Fruit fly (Drosophila melanogaster) whole organism, embryonic: ENCODE results near the gene Hexo1.

ENCODE experiments used
- Aef1 ChIP-seq: fragments of 200-800 bp; sonication (Bioruptor generic); IDR thresholded peaks from 3 replicates; pipeline ENCODE4 v1.3.6; 2022; ENCODE audit warnings: missing biosample characterization, missing genetic modification characterization
- Asciz ChIP-seq: fragments of 200-800 bp; sonication (Bioruptor generic); optimal IDR thresholded peaks from 2 replicates; lab custom pipeline; 2017; ENCODE audit warnings: missing biosample characterization, mild to moderate bottlenecking, missing genetic modification characterization, missing genetic modification reagents
- Blimp-1 ChIP-seq: fragments of 200-800 bp; sonication (Bioruptor generic); optimal IDR thresholded peaks from 3 replicates; lab custom pipeline; 2018; ENCODE audit warnings: missing biosample characterization, missing genetic modification characterization, mild to moderate bottlenecking, moderate library complexity, missing genetic modification reagents
- CG10209 ChIP-seq: fragments of 200-800 bp; sonication (Bioruptor generic); optimal IDR thresholded peaks from 3 replicates; lab custom pipeline; 2017; ENCODE audit warnings: missing biosample characterization, mild to moderate bottlenecking, missing genetic modification characterization, missing genetic modification reagents
- CG10979 ChIP-seq: fragments of 200-800 bp; sonication (Bioruptor generic); optimal IDR thresholded peaks from 2 replicates; lab custom pipeline; 2018; ENCODE audit warnings: missing biosample characterization, mild to moderate bottlenecking, missing genetic modification characterization, moderate library complexity
- CG14050 ChIP-seq: fragments of 200-800 bp; sonication (Bioruptor generic); IDR thresholded peaks from 3 replicates; pipeline ENCODE4 v1.3.6; 2022; ENCODE audit warnings: missing biosample characterization, missing genetic modification characterization
- CG14710 ChIP-seq: fragments of 200-800 bp; sonication (Bioruptor generic); optimal IDR thresholded peaks from 3 replicates; lab custom pipeline; 2019; ENCODE audit warnings: missing biosample characterization, mild to moderate bottlenecking, missing genetic modification characterization, moderate library complexity
- CG14965 ChIP-seq: fragments of 200-800 bp; sonication (Bioruptor generic); optimal IDR thresholded peaks from 2 replicates; lab custom pipeline; 2016; ENCODE audit warnings: missing biosample characterization, missing genetic modification characterization, borderline replicate concordance
- CG15073 ChIP-seq: fragments of 200-800 bp; sonication (Bioruptor generic); optimal IDR thresholded peaks from 2 replicates; lab custom pipeline; 2016; ENCODE audit warnings: missing biosample characterization, missing genetic modification characterization
- CG1529 ChIP-seq: fragments of 200-800 bp; sonication (Bioruptor generic); optimal IDR thresholded peaks from 3 replicates; lab custom pipeline; 2018; ENCODE audit warnings: missing biosample characterization, missing genetic modification characterization
- CG17385 ChIP-seq: fragments of 200-800 bp; sonication (Bioruptor generic); optimal IDR thresholded peaks from 3 replicates; lab custom pipeline; 2018; ENCODE audit warnings: missing biosample characterization, mild to moderate bottlenecking, missing genetic modification characterization
- CG17829 ChIP-seq: fragments of 200-800 bp; optimal IDR thresholded peaks from 2 replicates; lab custom pipeline; 2019; ENCODE audit warnings: missing biosample characterization, mild to moderate bottlenecking, missing genetic modification characterization, moderate library complexity
- CG18011 ChIP-seq: fragments of 200-800 bp; sonication (Bioruptor generic); optimal IDR thresholded peaks from 2 replicates; lab custom pipeline; 2017; ENCODE audit warnings: missing biosample characterization, missing genetic modification characterization, mild to moderate bottlenecking, moderate library complexity, missing genotype
- CG18599 ChIP-seq: fragments of 200-800 bp; sonication (Bioruptor generic); optimal IDR thresholded peaks from 3 replicates; lab custom pipeline; 2017; ENCODE audit warnings: missing biosample characterization, missing genetic modification characterization, mild to moderate bottlenecking, moderate library complexity, missing genetic modification reagents
- CG2120 ChIP-seq: fragments of 200-800 bp; sonication (Bioruptor generic); optimal IDR thresholded peaks from 3 replicates; lab custom pipeline; 2016; ENCODE audit warnings: missing biosample characterization, missing genetic modification characterization
- CG2202 ChIP-seq: fragments of 200-800 bp; sonication (Bioruptor generic); optimal IDR thresholded peaks from 2 replicates; lab custom pipeline; 2018; ENCODE audit warnings: missing biosample characterization, mild to moderate bottlenecking, missing genetic modification characterization
- CG31224 ChIP-seq: fragments of 200-800 bp; sonication (Bioruptor generic); IDR thresholded peaks from 2 replicates; pipeline ENCODE4 v1.3.6; 2022; ENCODE audit warnings: missing biosample characterization, missing genetic modification characterization
- CG3163 ChIP-seq: fragments of 200-800 bp; sonication (Bioruptor generic); optimal IDR thresholded peaks from 3 replicates; lab custom pipeline; 2016; ENCODE audit warnings: missing biosample characterization, missing genetic modification characterization
- CG32772 ChIP-seq: fragments of 200-800 bp; sonication (Bioruptor generic); IDR thresholded peaks from 2 replicates; pipeline ENCODE4 v1.3.6; 2022; ENCODE audit warnings: missing biosample characterization, missing genetic modification characterization
- CG34376 ChIP-seq: fragments of 200-800 bp; sonication (Bioruptor generic); optimal IDR thresholded peaks from 2 replicates; lab custom pipeline; 2018; ENCODE audit warnings: missing biosample characterization, mild to moderate bottlenecking, missing genetic modification characterization
- CG4360 ChIP-seq: fragments of 200-800 bp; sonication (Bioruptor generic); IDR thresholded peaks from 2 replicates; pipeline ENCODE4 v1.3.6; 2022; ENCODE audit warnings: missing biosample characterization, missing genetic modification characterization
- CG4424 ChIP-seq: fragments of 200-800 bp; sonication (Bioruptor generic); optimal IDR thresholded peaks from 3 replicates; lab custom pipeline; 2016; ENCODE audit warnings: missing biosample characterization, missing genetic modification characterization
- CG4707 ChIP-seq: fragments of 200-800 bp; sonication (Bioruptor generic); optimal IDR thresholded peaks from 2 replicates; lab custom pipeline; 2018; ENCODE audit warnings: missing biosample characterization, mild to moderate bottlenecking, missing genetic modification characterization, moderate library complexity
- CG5245 ChIP-seq: fragments of 200-800 bp; sonication (Bioruptor generic); optimal IDR thresholded peaks from 3 replicates; lab custom pipeline; 2016; ENCODE audit warnings: missing biosample characterization, missing genetic modification characterization
- CG8290 ChIP-seq, 3 experiments: fragments of 200-800 bp; sonication (Bioruptor generic); optimal IDR thresholded peaks; 2 replicates each; lab custom pipeline; 2016 to 2019; ENCODE audit warnings: missing biosample characterization in 3 of 3, missing genetic modification characterization in 3 of 3, mild to moderate bottlenecking in 2 of 3, moderate library complexity in 1 of 3
- CG9437 ChIP-seq: fragments of 200-800 bp; sonication (Bioruptor generic); optimal IDR thresholded peaks from 2 replicates; lab custom pipeline; 2018; ENCODE audit warnings: missing biosample characterization, mild to moderate bottlenecking, missing genetic modification characterization
- E2f1 ChIP-seq: fragments of 200-800 bp; sonication (Bioruptor generic); IDR thresholded peaks from 2 replicates; pipeline ENCODE4 v1.3.6; 2022; ENCODE audit warnings: missing biosample characterization, missing genetic modification characterization
- ERR ChIP-seq: fragments of 200-800 bp; sonication (Bioruptor generic); optimal IDR thresholded peaks from 2 replicates; lab custom pipeline; 2016; ENCODE audit warnings: missing biosample characterization, missing genetic modification characterization
- GATAe ChIP-seq: fragments of 200-800 bp; sonication (Bioruptor generic); conservative IDR thresholded peaks from 2 replicates; pipeline ENCODE4 v1.3.6; 2022; ENCODE audit warnings: missing biosample characterization, missing genetic modification characterization
- Hr3 ChIP-seq: fragments of 200-800 bp; sonication (Bioruptor generic); optimal IDR thresholded peaks from 3 replicates; lab custom pipeline; 2016; ENCODE audit warnings: missing biosample characterization, missing genetic modification characterization
- Med ChIP-seq: fragments of 200-800 bp; sonication (Bioruptor generic); peaks from one replicate; lab custom pipeline; 2016; ENCODE audit warnings: missing biosample characterization, missing genetic modification characterization, mild to moderate bottlenecking, inconsistent platforms, moderate library complexity
- Oli ChIP-seq: fragments of 200-800 bp; sonication (Bioruptor generic); optimal IDR thresholded peaks from 2 replicates; lab custom pipeline; 2018; ENCODE audit warnings: missing biosample characterization, mild to moderate bottlenecking, missing genetic modification characterization, moderate library complexity
- Optix ChIP-seq: fragments of 200-800 bp; sonication (Bioruptor generic); IDR thresholded peaks from 3 replicates; pipeline ENCODE4 v1.3.6; 2022; ENCODE audit warnings: missing biosample characterization, missing genetic modification characterization
- PHDP ChIP-seq: fragments of 200-800 bp; sonication (Bioruptor generic); optimal IDR thresholded peaks from 3 replicates; lab custom pipeline; 2018; ENCODE audit warnings: missing biosample characterization, mild to moderate bottlenecking, missing genetic modification characterization, moderate library complexity
- Poxn ChIP-seq: fragments of 200-800 bp; sonication (Bioruptor generic); IDR thresholded peaks from 2 replicates; pipeline ENCODE4 v1.3.6; 2022; ENCODE audit warnings: missing biosample characterization, missing genetic modification characterization
- Side ChIP-seq: fragments of 200-800 bp; sonication (Bioruptor generic); optimal IDR thresholded peaks from 2 replicates; lab custom pipeline; 2016; ENCODE audit warnings: missing biosample characterization, missing genetic modification characterization
- Usf ChIP-seq: fragments of 200-800 bp; sonication (Bioruptor generic); optimal IDR thresholded peaks from 2 replicates; lab custom pipeline; 2017; ENCODE audit warnings: missing genotype, missing biosample characterization, missing genetic modification characterization
- bowl ChIP-seq: fragments of 200-800 bp; sonication (Bioruptor generic); IDR thresholded peaks from 2 replicates; pipeline ENCODE4 v1.3.6; 2022; ENCODE audit warnings: missing biosample characterization, missing genetic modification characterization
- br ChIP-seq: fragments of >200 bp; optimal IDR thresholded peaks from 2 replicates; lab custom pipeline; 2017
- cad ChIP-seq: fragments of >200 bp; optimal IDR thresholded peaks from 2 replicates; lab custom pipeline; 2017; ENCODE audit warnings: missing biosample characterization, missing genetic modification characterization
- danr ChIP-seq: fragments of 200-800 bp; sonication (Bioruptor generic); IDR thresholded peaks from 2 replicates; pipeline ENCODE4 v1.3.6; 2022; ENCODE audit warnings: missing biosample characterization, missing genetic modification characterization
- exex ChIP-seq: fragments of 200-800 bp; sonication (Bioruptor generic); optimal IDR thresholded peaks from 4 replicates; lab custom pipeline; 2018; ENCODE audit warnings: missing biosample characterization, mild to moderate bottlenecking, missing genetic modification characterization, moderate library complexity
- ftz-f1 ChIP-seq: fragments of 200-800 bp; sonication (Bioruptor generic); optimal IDR thresholded peaks from 2 replicates; lab custom pipeline; 2016; ENCODE audit warnings: missing biosample characterization, missing genetic modification characterization
- gcm2 ChIP-seq: fragments of 200-800 bp; sonication (Bioruptor generic); optimal IDR thresholded peaks from 2 replicates; lab custom pipeline; 2016; ENCODE audit warnings: missing biosample characterization, missing genetic modification characterization
- nerfin-2 ChIP-seq: fragments of 200-800 bp; sonication (Bioruptor generic); IDR thresholded peaks from 2 replicates; pipeline ENCODE4 v1.3.6; 2022; ENCODE audit warnings: missing biosample characterization, missing genetic modification characterization; ENCODE audit not compliant: partially characterized antibody
- nom ChIP-seq: fragments of 200-800 bp; sonication (Bioruptor generic); optimal IDR thresholded peaks from 2 replicates; lab custom pipeline; 2017; ENCODE audit warnings: missing biosample characterization, missing genetic modification characterization, mild to moderate bottlenecking, moderate library complexity, missing genetic modification reagents
- pho ChIP-seq: fragments of 200-800 bp; sonication (Bioruptor generic); optimal IDR thresholded peaks from 2 replicates; lab custom pipeline; 2016; ENCODE audit warnings: missing biosample characterization, missing genetic modification characterization
- pum ChIP-seq: fragments of 200-800 bp; sonication (Bioruptor generic); optimal IDR thresholded peaks from 2 replicates; lab custom pipeline; 2016; ENCODE audit warnings: missing biosample characterization, missing genetic modification characterization
- vnd ChIP-seq: fragments of 200-800 bp; sonication (Bioruptor generic); IDR thresholded peaks from 3 replicates; pipeline ENCODE4 v1.3.6; 2022; ENCODE audit warnings: missing biosample characterization, missing genetic modification characterization; ENCODE audit not compliant: partially characterized antibody
- wek ChIP-seq: fragments of 200-800 bp; sonication (Bioruptor generic); optimal IDR thresholded peaks from 3 replicates; lab custom pipeline; 2018; ENCODE audit warnings: missing biosample characterization, mild to moderate bottlenecking, missing genetic modification characterization, moderate library complexity

The Hexo1 gene

dm6 chr3L:4252121-4252861 is 36.1 kb upstream of the Hexo1 start (continued):
- TF ChIP-seq CG1529 (GFP tag; lab: Kevin White, UChicago): no peak
- TF ChIP-seq CG4707: no peak
- peak; percentile 99 for TF ChIP-seq CG4360 (GFP tag; lab: Robert Waterston, UW)
- TF ChIP-seq CG18599 (GFP tag; lab: Kevin White, UChicago): no peak
- TF ChIP-seq Asciz (GFP tag; lab: Kevin White, UChicago): no peak
- no peak for TF ChIP-seq CG2202 (tag; lab: Kevin White, UChicago)
- TF ChIP-seq Hr3 (GFP tag; lab: Kevin White, UChicago): no peak
- TF ChIP-seq br (lab: Kevin White, UChicago): no peak
- no peak for TF ChIP-seq CG10979 (tag; lab: Kevin White, UChicago)
- TF ChIP-seq Blimp-1 (GFP tag; lab: Kevin White, UChicago): no peak
- TF ChIP-seq Usf (GFP tag; lab: Kevin White, UChicago): no peak
- no peak for TF ChIP-seq CG31224 (GFP tag; lab: Robert Waterston, UW)
- no peak for TF ChIP-seq gcm2 (GFP tag; lab: Kevin White, UChicago)
- TF ChIP-seq CG9437 (GFP tag; lab: Kevin White, UChicago): no peak
- TF ChIP-seq CG14050: no peak
- no peak for TF ChIP-seq CG34376 (GFP tag; lab: Kevin White, UChicago)
- TF ChIP-seq nerfin-2 (GFP tag; lab: Robert Waterston, UW): no peak
- peak; percentile 2 for TF ChIP-seq CG17829 (tag; lab: Kevin White, UChicago)
- TF ChIP-seq nom: peak; percentile 65
- no peak for TF ChIP-seq E2f1 (GFP tag; lab: Robert Waterston, UW)
- no peak for TF ChIP-seq pum (GFP tag; lab: Kevin White, UChicago)
- peak; percentile 43 for TF ChIP-seq Med (GFP tag; lab: Kevin White, UChicago)
- TF ChIP-seq CG32772: no peak
- no peak for TF ChIP-seq cad (GFP tag; lab: Kevin White, UChicago)
- TF ChIP-seq CG8290 (GFP tag; optimal IDR thresholded peaks at IDR 0.05; lab: Kevin White, UChicago): no peak
- TF ChIP-seq CG8290 (tag; optimal IDR thresholded peaks at IDR 0.05; lab: Kevin White, UChicago): no peak
- no peak for TF ChIP-seq CG14965
- TF ChIP-seq ftz-f1 (GFP tag; lab: Kevin White, UChicago): no peak
- no peak for TF ChIP-seq vnd (GFP tag; lab: Robert Waterston, UW)
- no peak for TF ChIP-seq CG5245 (GFP tag; lab: Kevin White, UChicago)
- TF ChIP-seq CG15073 (GFP tag; lab: Kevin White, UChicago): no peak
- no peak for TF ChIP-seq pho
- TF ChIP-seq CG3163 (GFP tag; lab: Kevin White, UChicago): peak; percentile 81
- no peak for TF ChIP-seq Poxn (GFP tag; lab: Robert Waterston, UW)
- no peak for TF ChIP-seq Optix (GFP tag; lab: Robert Waterston, UW)
- no peak for TF ChIP-seq Oli
- no peak for TF ChIP-seq GATAe (GFP tag; lab: Robert Waterston, UW)
- TF ChIP-seq CG14710 (tag; lab: Kevin White, UChicago): no peak
- TF ChIP-seq wek (GFP tag; lab: Kevin White, UChicago): no peak
- TF ChIP-seq CG17385 (GFP tag; lab: Kevin White, UChicago): peak; percentile 91
- no peak for TF ChIP-seq bowl (GFP tag; lab: Robert Waterston, UW)
- no peak for TF ChIP-seq CG4424 (GFP tag; lab: Kevin White, UChicago)
- no peak for TF ChIP-seq Aef1 (GFP tag; lab: Robert Waterston, UW)
- no peak for TF ChIP-seq PHDP (tag; lab: Kevin White, UChicago)
- TF ChIP-seq Side (GFP tag; lab: Kevin White, UChicago): no peak
- TF ChIP-seq exex (tag; lab: Kevin White, UChicago): no peak
- TF ChIP-seq CG18011 (GFP tag; lab: Kevin White, UChicago): no peak
- TF ChIP-seq ERR (GFP tag; lab: Kevin White, UChicago): no peak
- no peak for TF ChIP-seq danr
- no peak for TF ChIP-seq CG2120
- TF ChIP-seq CG10209: no peak
